Fruit fly (Drosophila melanogaster): ENCODE data around the gene CG3308.

CG3308 gene

DNA sequence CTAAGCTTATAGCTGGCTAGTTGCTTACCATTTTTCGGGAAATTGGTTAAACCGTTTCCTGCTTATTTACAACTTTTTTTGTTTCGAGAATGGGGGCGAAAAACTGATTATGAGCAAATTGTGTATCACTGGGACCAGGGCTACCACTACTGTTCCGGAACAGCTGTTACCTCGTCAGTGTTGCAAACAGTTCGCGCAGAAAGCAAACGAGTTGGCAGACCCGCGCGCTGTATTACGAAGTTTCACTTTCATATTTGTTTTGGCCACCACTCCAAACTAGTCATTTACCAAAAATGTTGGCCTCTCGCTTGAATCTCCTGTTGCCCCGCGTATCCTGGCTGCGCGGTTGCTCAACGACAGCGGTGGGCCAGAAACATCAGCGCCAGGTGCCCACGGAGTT lies 3.7 kb downstream of the CG3308 start, which contains the start of the genes AP-2sigma and Idi (continued):
- peak; percentile 23 for TF ChIP-seq unpg (GFP tag; optimal IDR thresholded peaks at IDR 0.05)
- TF ChIP-seq CG30020 (tag; optimal IDR thresholded peaks at IDR 0.05): no peak
- no peak for TF ChIP-seq Doc3 (GFP tag; IDR thresholded peaks at IDR 0.05; ENCODE audit: partially characterized antibody)
- TF ChIP-seq CG3281 (GFP tag; optimal IDR thresholded peaks at IDR 0.05): peak; percentile 70
- TF ChIP-seq CG8765 (GFP tag; IDR thresholded peaks at IDR 0.05): no peak
- TF ChIP-seq NFAT (GFP tag; IDR thresholded peaks at IDR 0.05): no peak; the same call in 1 of the 2 replicates
- TF ChIP-seq CG16813 (GFP tag; IDR thresholded peaks at IDR 0.05; ENCODE audit: partially characterized antibody): peak; percentile 32; the same call in 1 of the 3 replicates
- TF ChIP-seq ttk (GFP tag; IDR thresholded peaks at IDR 0.05): no peak
- TF ChIP-seq p53 (GFP tag; optimal IDR thresholded peaks at IDR 0.05): no peak
- TF ChIP-seq Meics (GFP tag; optimal IDR thresholded peaks at IDR 0.05): peak; percentile 12
- peak; percentile 19; the same call in 1 of the 2 replicates for TF ChIP-seq Ptx1 (GFP tag; IDR thresholded peaks at IDR 0.05)
- TF ChIP-seq CG6791 (GFP tag; IDR thresholded peaks at IDR 0.05; ENCODE audit: partially characterized antibody): 0 out of 3 replicates have a peak, but pooled peaks have one; percentile 49
- TF ChIP-seq CG3847 (GFP tag; IDR thresholded peaks at IDR 0.05): peak; percentile 89
- TF ChIP-seq CG8478 (optimal IDR thresholded peaks at IDR 0.05): no peak
- TF ChIP-seq wdn (GFP tag; IDR thresholded peaks at IDR 0.05): no peak
- no peak for TF ChIP-seq h (optimal IDR thresholded peaks at IDR 0.05)
- no peak for TF ChIP-seq CG4707 (GFP tag; optimal IDR thresholded peaks at IDR 0.05)
- no peak for TF ChIP-seq da (GFP tag; optimal IDR thresholded peaks at IDR 0.05)
- peak; percentile 29 for TF ChIP-seq caup (GFP tag; optimal IDR thresholded peaks at IDR 0.05; ENCODE audit: severe bottlenecking)
- no peak for TF ChIP-seq CG6813 (GFP tag; optimal IDR thresholded peaks at IDR 0.05)
- peak; percentile 75 for TF ChIP-seq CG1603 (tag; optimal IDR thresholded peaks at IDR 0.05)
- TF ChIP-seq CG11093 (GFP tag; IDR thresholded peaks at IDR 0.05): no peak
- no peak for TF ChIP-seq vfl (GFP tag; optimal IDR thresholded peaks at IDR 0.05)
- no peak for TF ChIP-seq Max (GFP tag; optimal IDR thresholded peaks at IDR 0.05)
- peak; percentile 70 for TF ChIP-seq stwl (tag; optimal IDR thresholded peaks at IDR 0.05)
- TF ChIP-seq CG3065 (GFP tag; optimal IDR thresholded peaks at IDR 0.05): peak; percentile 9
- TF ChIP-seq CG9797 (GFP tag; optimal IDR thresholded peaks at IDR 0.05): no peak
- no peak for TF ChIP-seq cas (GFP tag; IDR thresholded peaks at IDR 0.05)
- TF ChIP-seq Xbp1 (GFP tag; optimal IDR thresholded peaks at IDR 0.05): peak; percentile 52
- peak; percentile 34 for TF ChIP-seq CG7786 (GFP tag; optimal IDR thresholded peaks at IDR 0.05)
- no peak for TF ChIP-seq hbn (GFP tag; IDR thresholded peaks at IDR 0.05; ENCODE audit: partially characterized antibody)
- peak; percentile 38 for TF ChIP-seq ftz-f1 (GFP tag; optimal IDR thresholded peaks at IDR 0.05)
- TF ChIP-seq prd (optimal IDR thresholded peaks at IDR 0.05): no peak
- 0 out of 3 replicates have a peak, but pooled peaks have one; percentile 39 for TF ChIP-seq prd (GFP tag; IDR thresholded peaks at IDR 0.05)
- no peak for TF ChIP-seq ara (GFP tag; IDR thresholded peaks at IDR 0.05)
- 0 out of 4 replicates have a peak, but pooled peaks have one; percentile 64 for TF ChIP-seq chinmo (GFP tag; IDR thresholded peaks at IDR 0.05; ENCODE audit: partially characterized antibody)
- TF ChIP-seq tll (GFP tag; optimal IDR thresholded peaks at IDR 0.05): no peak
- no peak for TF ChIP-seq aop (GFP tag; IDR thresholded peaks at IDR 0.05)
- no peak for TF ChIP-seq Awh (GFP tag; IDR thresholded peaks at IDR 0.05)
- TF ChIP-seq Six4 (GFP tag; optimal IDR thresholded peaks at IDR 0.05): no peak
- TF ChIP-seq hkb (optimal IDR thresholded peaks at IDR 0.05): no peak
- no peak for TF ChIP-seq hkb (GFP tag; IDR thresholded peaks at IDR 0.05)
- peak; percentile 49; the same call in 1 of the 3 replicates for TF ChIP-seq Dbx (GFP tag; IDR thresholded peaks at IDR 0.05)
- no peak for TF ChIP-seq CG4404 (GFP tag; IDR thresholded peaks at IDR 0.05)
- no peak for TF ChIP-seq vnd (GFP tag; IDR thresholded peaks at IDR 0.05; ENCODE audit: partially characterized antibody)
- no peak for TF ChIP-seq az2 (GFP tag; optimal IDR thresholded peaks at IDR 0.05)
- TF ChIP-seq CG12942 (GFP tag; optimal IDR thresholded peaks at IDR 0.05): no peak
- TF ChIP-seq CG12659 (GFP tag; optimal IDR thresholded peaks at IDR 0.05): peak; percentile 53
- no peak for TF ChIP-seq pb (GFP tag; optimal IDR thresholded peaks at IDR 0.05)
- TF ChIP-seq CG14667 (GFP tag; IDR thresholded peaks at IDR 0.05): no peak
- TF ChIP-seq abd-A (tag; optimal IDR thresholded peaks at IDR 0.05): no peak
- TF ChIP-seq ash1 (GFP tag; optimal IDR thresholded peaks at IDR 0.05): no peak
